Worm (Caenorhabditis elegans) whole organism, early embryonic: ENCODE data around the gene K01A2.5.

Experiments used
- B0310.2 ChIP-seq: sonication (generic microtip); optimal IDR thresholded peaks from 2 replicates; lab custom pipeline; 2016; ENCODE audit warnings: mild to moderate bottlenecking, missing genetic modification characterization, missing compliant biosample characterization
- F13C5.2 ChIP-seq: sonication (generic microtip); optimal IDR thresholded peaks from 2 replicates; lab custom pipeline; 2017; ENCODE audit warnings: mild to moderate bottlenecking, missing genetic modification characterization, inconsistent platforms, missing compliant biosample characterization
- aly-1 ChIP-seq: sonication (generic microtip); optimal IDR thresholded peaks from 2 replicates; lab custom pipeline; 2016; ENCODE audit warnings: missing genetic modification characterization, missing compliant biosample characterization
- ama-1 ChIP-seq: fragments of 150-350 bp; optimal IDR thresholded peaks from 2 replicates; lab custom pipeline; 2014
- ceh-13 ChIP-seq: fragments of 200-800 bp; sonication (Bioruptor generic); optimal IDR thresholded peaks from 2 replicates; lab custom pipeline; 2018; ENCODE audit warnings: mild to moderate bottlenecking, missing genetic modification characterization, missing compliant biosample characterization
- ceh-36 ChIP-seq: sonication (generic microtip); optimal IDR thresholded peaks from 2 replicates; lab custom pipeline; 2016; ENCODE audit warnings: missing genetic modification characterization, inconsistent platforms, missing compliant biosample characterization
- ets-7 ChIP-seq: sonication (generic microtip); optimal IDR thresholded peaks from 2 replicates; lab custom pipeline; 2016; ENCODE audit warnings: missing genotype, missing genetic modification characterization, missing compliant biosample characterization
- flt-1 ChIP-seq: fragments of 200-800 bp; sonication (Bioruptor generic); IDR thresholded peaks from 2 replicates; pipeline ENCODE4 v1.3.6; 2022; ENCODE audit warnings: missing genetic modification characterization, missing compliant biosample characterization
- hmbx-1 ChIP-seq: sonication (generic microtip); optimal IDR thresholded peaks from 2 replicates; lab custom pipeline; 2016; ENCODE audit warnings: mild to moderate bottlenecking, missing genetic modification characterization, missing compliant biosample characterization
- hmg-4 ChIP-seq: fragments of 200-800 bp; sonication (Bioruptor generic); optimal IDR thresholded peaks from 2 replicates; lab custom pipeline; 2018; ENCODE audit warnings: mild to moderate bottlenecking, missing genetic modification characterization, missing compliant biosample characterization
- hnd-1 ChIP-seq: sonication (generic microtip); optimal IDR thresholded peaks from 2 replicates; lab custom pipeline; 2016; ENCODE audit warnings: missing genetic modification characterization, missing compliant biosample characterization
- pes-1 ChIP-seq: fragments of 200-800 bp; sonication (Bioruptor generic); IDR thresholded peaks from 2 replicates; pipeline ENCODE4 v1.3.6; 2022; ENCODE audit warnings: missing genetic modification reagents, missing genetic modification characterization, missing compliant biosample characterization
- scrt-1 ChIP-seq: fragments of 200-800 bp; sonication (Bioruptor generic); IDR thresholded peaks from 2 replicates; pipeline ENCODE4 v1.3.6; 2022; ENCODE audit warnings: missing genetic modification characterization, missing compliant biosample characterization
- sea-1 ChIP-seq: fragments of 200-800 bp; sonication (Bioruptor generic); conservative IDR thresholded peaks from 2 replicates; pipeline ENCODE4 v1.3.6; 2022; ENCODE audit warnings: missing genetic modification characterization, missing compliant biosample characterization
- tbx-11 ChIP-seq: fragments of 200-800 bp; sonication (Bioruptor generic); IDR thresholded peaks from 2 replicates; pipeline ENCODE4 v1.3.6; 2022; ENCODE audit warnings: missing genetic modification characterization, missing compliant biosample characterization
- tbx-37 ChIP-seq: fragments of 200-800 bp; sonication (Bioruptor generic); conservative IDR thresholded peaks from 2 replicates; pipeline ENCODE4 v1.3.6; 2022; ENCODE audit warnings: missing genetic modification reagents, missing genetic modification characterization, missing compliant biosample characterization
- tra-4 ChIP-seq: sonication (generic microtip); optimal IDR thresholded peaks from 2 replicates; lab custom pipeline; 2017; ENCODE audit warnings: missing genetic modification characterization, missing compliant biosample characterization

Gene K01A2.5

ce11 chrII:300977-301772 lies at the start of gene K01A2.5:
Gene K01A2.5 (plus strand): TSS chrII:301273.
- TF ChIP-seq pes-1 (GFP tag; lab: Robert Waterston, UW) (no peak), sea-1 (GFP tag; lab: Robert Waterston, UW) (no peak), tra-4 (tag; lab: Kevin White, UChicago) (no peak), B0310.2 (tag; lab: Kevin White, UChicago) (no peak), flt-1 (no peak), hnd-1 (no peak), tbx-11 (GFP tag; lab: Robert Waterston, UW) (no peak), ama-1 (lab: Kevin White, UChicago) (no peak), tbx-37 (no peak), ceh-36 (tag; lab: Kevin White, UChicago) (no peak), aly-1 (no peak)

- TF ChIP-seq flt-1, result peak; percentile 77
- no peak for TF ChIP-seq ama-1 (lab: Kevin White, UChicago)
- peak; percentile 73 for TF ChIP-seq aly-1
- TF ChIP-seq hmg-4 (GFP tag; lab: Kevin White, UChicago), result peak; percentile 84
- TF ChIP-seq pes-1 (GFP tag; lab: Robert Waterston, UW), result peak; percentile 80
- peak; percentile 79 for TF ChIP-seq tbx-11 (GFP tag; lab: Robert Waterston, UW)
- TF ChIP-seq sea-1 (GFP tag; lab: Robert Waterston, UW), result peak; percentile 61; the same call in 1 of the 2 replicates
- peak; percentile 81 for TF ChIP-seq scrt-1
- peak; percentile 78 for TF ChIP-seq ceh-36 (tag; lab: Kevin White, UChicago)
- peak; percentile 65; the same call in 1 of the 2 replicates for TF ChIP-seq tbx-37
- TF ChIP-seq B0310.2 (tag; lab: Kevin White, UChicago), result peak; percentile 39
- TF ChIP-seq tra-4 (tag; lab: Kevin White, UChicago), result no peak
- peak; percentile 40 for TF ChIP-seq hnd-1
- TF ChIP-seq ceh-13 (GFP tag; lab: Kevin White, UChicago), result peak; percentile 33
- peak; percentile 52 for TF ChIP-seq ets-7 (tag; lab: Kevin White, UChicago)
- TF ChIP-seq F13C5.2 (tag; lab: Kevin White, UChicago), result peak; percentile 96
- TF ChIP-seq hmbx-1 (tag; lab: Kevin White, UChicago), result peak; percentile 77
Observed at ce11 chrII:255124-255523, 45.9 kb upstream of the K01A2.5 start.

ce11 chrII:257519-257918 lies 43.6 kb upstream of the K01A2.5 start, which contains the start of gene cat-2:
Gene cat-2 (plus strand): TSS chrII:257819.
- no peak for TF ChIP-seq ceh-36 (tag; lab: Kevin White, UChicago)
- no peak for TF ChIP-seq hmbx-1 (tag; lab: Kevin White, UChicago)
- TF ChIP-seq hnd-1, result no peak
- no peak for TF ChIP-seq sea-1 (GFP tag; lab: Robert Waterston, UW)
- TF ChIP-seq aly-1, result no peak
- no peak for TF ChIP-seq flt-1
- no peak for TF ChIP-seq tbx-37
- no peak for TF ChIP-seq pes-1 (GFP tag; lab: Robert Waterston, UW)
- TF ChIP-seq ama-1 (lab: Kevin White, UChicago), result no peak
- TF ChIP-seq scrt-1, result no peak
- no peak for TF ChIP-seq tra-4 (tag; lab: Kevin White, UChicago)
- TF ChIP-seq ets-7 (tag; lab: Kevin White, UChicago), result no peak
- no peak for TF ChIP-seq tbx-11 (GFP tag; lab: Robert Waterston, UW)
- TF ChIP-seq ceh-13 (GFP tag; lab: Kevin White, UChicago), result no peak

- TF ChIP-seq sea-1 (GFP tag; lab: Robert Waterston, UW), result no peak
- TF ChIP-seq scrt-1, result no peak
- no peak for TF ChIP-seq tbx-37
- TF ChIP-seq ets-7 (tag; lab: Kevin White, UChicago), result no peak
- no peak for TF ChIP-seq ceh-36 (tag; lab: Kevin White, UChicago)
- no peak for TF ChIP-seq tbx-11 (GFP tag; lab: Robert Waterston, UW)
- no peak for TF ChIP-seq pes-1 (GFP tag; lab: Robert Waterston, UW)
Observed at ce11 chrII:263563-263962, 37.5 kb upstream of the K01A2.5 start, which contains the start of gene scc-2. Gene scc-2 (minus strand): TSS chrII:263663.

- TF ChIP-seq hmg-4 (GFP tag; lab: Kevin White, UChicago) (no peak), tbx-37 (no peak), tbx-11 (GFP tag; lab: Robert Waterston, UW) (no peak), ceh-36 (tag; lab: Kevin White, UChicago) (no peak), flt-1 (no peak), ama-1 (lab: Kevin White, UChicago) (no peak), scrt-1 (no peak), hnd-1 (no peak), hmbx-1 (tag; lab: Kevin White, UChicago) (no peak), sea-1 (GFP tag; lab: Robert Waterston, UW) (no peak), F13C5.2 (tag; lab: Kevin White, UChicago) (no peak), ets-7 (tag; lab: Kevin White, UChicago) (no peak), aly-1 (no peak), ceh-13 (GFP tag; lab: Kevin White, UChicago) (no peak), B0310.2 (tag; lab: Kevin White, UChicago) (no peak), tra-4 (tag; lab: Kevin White, UChicago) (no peak), pes-1 (GFP tag; lab: Robert Waterston, UW) (no peak)
Observed at ce11 chrII:264053-264452, 37.0 kb upstream of the K01A2.5 start, which contains the start of gene B0432.14. Gene B0432.14 (plus strand): TSS chrII:264353.

- TF ChIP-seq tra-4 (tag; lab: Kevin White, UChicago) (no peak), flt-1 (no peak), B0310.2 (tag; lab: Kevin White, UChicago) (no peak), sea-1 (GFP tag; lab: Robert Waterston, UW) (no peak), F13C5.2 (tag; lab: Kevin White, UChicago) (no peak), ceh-36 (tag; lab: Kevin White, UChicago) (no peak), hmbx-1 (tag; lab: Kevin White, UChicago) (no peak), pes-1 (GFP tag; lab: Robert Waterston, UW) (no peak), tbx-11 (GFP tag; lab: Robert Waterston, UW) (no peak), hmg-4 (GFP tag; lab: Kevin White, UChicago) (no peak), ceh-13 (GFP tag; lab: Kevin White, UChicago) (no peak), ama-1 (lab: Kevin White, UChicago) (no peak), ets-7 (tag; lab: Kevin White, UChicago) (no peak), hnd-1 (no peak), aly-1 (no peak), scrt-1 (no peak), tbx-37 (no peak)
Observed at ce11 chrII:273872-274271, 27.2 kb upstream of the K01A2.5 start, which contains the start of gene B0432.7. Gene B0432.7 (minus strand): TSS chrII:273972.
